Fruit fly (Drosophila melanogaster): Measurements from ENCODE around the gene Spn77Bb.

Spn77Bb gene

dm6 chr3L:20295095-20295494 lies 25.7 kb upstream of the Spn77Bb start, which contains the start of gene gogo (continued):
- TF ChIP-seq CG7786 (GFP tag; optimal IDR thresholded peaks at IDR 0.05) (no peak), Doc3 (GFP tag; IDR thresholded peaks at IDR 0.05; ENCODE audit: partially characterized antibody) (0 out of 3 replicates have a peak, but pooled peaks have one; percentile 28), prd (optimal IDR thresholded peaks at IDR 0.05) (no peak), prd (GFP tag; IDR thresholded peaks at IDR 0.05) (0 out of 3 replicates have a peak, but pooled peaks have one; percentile 11), Tbp (GFP tag; optimal IDR thresholded peaks at IDR 0.05) (no peak), chinmo (GFP tag; IDR thresholded peaks at IDR 0.05; ENCODE audit: partially characterized antibody) (0 out of 4 replicates have a peak, but pooled peaks have one; percentile 74), pfk (GFP tag; optimal IDR thresholded peaks at IDR 0.05) (no peak), CG30020 (tag; optimal IDR thresholded peaks at IDR 0.05) (no peak), ftz-f1 (GFP tag; optimal IDR thresholded peaks at IDR 0.05) (no peak), chn (GFP tag; optimal IDR thresholded peaks at IDR 0.05) (peak; percentile 6), CG3847 (GFP tag; IDR thresholded peaks at IDR 0.05) (no peak), CG11085 (GFP tag; IDR thresholded peaks at IDR 0.05) (no peak), pzg (GFP tag; optimal IDR thresholded peaks at IDR 0.05) (peak; percentile 2), HmgD (GFP tag; optimal IDR thresholded peaks at IDR 0.05) (peak; percentile 24)

- TF ChIP-seq BtbVII (GFP tag; optimal IDR thresholded peaks at IDR 0.05) (no peak), slou (GFP tag; optimal IDR thresholded peaks at IDR 0.05) (no peak), Poxn (GFP tag; IDR thresholded peaks at IDR 0.05) (no peak), CG8281 (tag; optimal IDR thresholded peaks at IDR 0.05) (no peak), Lim3 (GFP tag; IDR thresholded peaks at IDR 0.05) (no peak), mirr (GFP tag; optimal IDR thresholded peaks at IDR 0.05) (no peak), h (optimal IDR thresholded peaks at IDR 0.05) (no peak), sim (GFP tag; IDR thresholded peaks at IDR 0.05) (no peak), danr (GFP tag; IDR thresholded peaks at IDR 0.05) (no peak), Nf-YB (GFP tag; optimal IDR thresholded peaks at IDR 0.05) (no peak), NC2α (GFP tag; optimal IDR thresholded peaks at IDR 0.05) (no peak), exex (tag; optimal IDR thresholded peaks at IDR 0.05) (no peak), lbe (GFP tag; optimal IDR thresholded peaks at IDR 0.05) (no peak), CG32772 (GFP tag; IDR thresholded peaks at IDR 0.05) (no peak), CG12942 (GFP tag; optimal IDR thresholded peaks at IDR 0.05) (no peak), insv (GFP tag; optimal IDR thresholded peaks at IDR 0.05) (no peak), Sox102F (GFP tag; optimal IDR thresholded peaks at IDR 0.05) (no peak), CG18476 (GFP tag; optimal IDR thresholded peaks at IDR 0.05) (no peak), wor (GFP tag; IDR thresholded peaks at IDR 0.05) (no peak), CG8290 (GFP tag; optimal IDR thresholded peaks at IDR 0.05) (no peak), CG8290 (tag; optimal IDR thresholded peaks at IDR 0.05) (peak in 1 of 2 experiments; percentile 41), CG18011 (GFP tag; optimal IDR thresholded peaks at IDR 0.05) (no peak), onecut (GFP tag; IDR thresholded peaks at IDR 0.05) (no peak), B-H2 (GFP tag; optimal IDR thresholded peaks at IDR 0.05) (no peak), knrl (GFP tag; IDR thresholded peaks at IDR 0.05; ENCODE audit: partially characterized antibody) (peak; percentile 64; the same call in 2 of the 3 replicates), Stat92E (GFP tag; optimal IDR thresholded peaks at IDR 0.05) (no peak), fd102C (GFP tag; optimal IDR thresholded peaks at IDR 0.05) (no peak), CG8359 (GFP tag; optimal IDR thresholded peaks at IDR 0.05; ENCODE audit: borderline replicate concordance) (no peak), zfh1 (GFP tag; IDR thresholded peaks at IDR 0.05) (no peak), CG10654 (GFP tag; optimal IDR thresholded peaks at IDR 0.05) (no peak), CG6254 (GFP tag; optimal IDR thresholded peaks at IDR 0.05) (no peak), CG30403 (GFP tag; optimal IDR thresholded peaks at IDR 0.05) (no peak), cad (GFP tag; optimal IDR thresholded peaks at IDR 0.05) (no peak), gt (GFP tag; IDR thresholded peaks at IDR 0.05) (no peak), CG17359 (tag; optimal IDR thresholded peaks at IDR 0.05) (no peak), Bteb2 (GFP tag; optimal IDR thresholded peaks at IDR 0.05) (no peak), CG12391 (tag; optimal IDR thresholded peaks at IDR 0.05) (no peak), ac (GFP tag; optimal IDR thresholded peaks at IDR 0.05) (no peak)
These were observed 24.0 kb upstream of the Spn77Bb start, which contains the start of gene FRG1 for dm6 chr3L:20296797-20297196. TSS of gene FRG1 (minus strand) at chr3L:20296971.
